Worm (Caenorhabditis elegans) whole organism, L4 larva: ENCODE results near the gene unc-41.
A peak's percentile ranks its signal among the peaks of the same experiment; 100 is the strongest.

Experiments
- F26F4.8 ChIP-seq: fragments of 200-800 bp; sonication (Bioruptor generic); conservative IDR thresholded peaks from 2 replicates; pipeline ENCODE4 v1.3.6; 2022; ENCODE audit warnings: missing genetic modification characterization, missing compliant biosample characterization
- T26A8.4 ChIP-seq: fragments of 200-800 bp; sonication (Bioruptor generic); IDR thresholded peaks from 2 replicates; pipeline ENCODE4 v1.3.6; 2022; ENCODE audit warnings: missing genetic modification characterization, missing compliant biosample characterization
- Y105C5A.15 ChIP-seq: fragments of 200-800 bp; sonication (Bioruptor generic); IDR thresholded peaks from 2 replicates; pipeline ENCODE4 v1.3.6; 2022; ENCODE audit warnings: missing genetic modification characterization, missing compliant biosample characterization
- aha-1 ChIP-seq: fragments of 150-350 bp; peaks from one replicate; lab custom pipeline; 2014; ENCODE audit warnings: missing biosample characterization, missing genetic modification characterization
- attf-4 ChIP-seq: sonication (generic microtip); optimal IDR thresholded peaks from 3 replicates; lab custom pipeline; 2017; ENCODE audit warnings: missing biosample characterization, missing genetic modification characterization
- daf-16 ChIP-seq, 3 experiments: sonication (generic microtip); optimal IDR thresholded peaks; 2 replicates each; lab custom pipeline; 2016 to 2017; ENCODE audit warnings: missing genetic modification characterization in 3 of 3, missing genetic modification reagents in 3 of 3, mild to moderate bottlenecking in 2 of 3, missing compliant biosample characterization in 2 of 3, missing biosample characterization in 1 of 3, moderate library complexity in 1 of 3
- dmd-9 ChIP-seq: fragments of 200-800 bp; sonication (Bioruptor generic); IDR thresholded peaks from 2 replicates; pipeline ENCODE4 v1.3.6; 2022; ENCODE audit warnings: missing genetic modification reagents, missing genetic modification characterization, missing compliant biosample characterization
- egl-43 ChIP-seq: fragments of 200-800 bp; sonication (Bioruptor generic); IDR thresholded peaks from 2 replicates; pipeline ENCODE4 v1.3.6; 2022; ENCODE audit warnings: missing genetic modification reagents, missing genetic modification characterization, missing compliant biosample characterization
- hmg-1.1 ChIP-seq: fragments of 200-800 bp; sonication (Bioruptor generic); IDR thresholded peaks from 2 replicates; pipeline ENCODE4 v1.3.6; 2022; ENCODE audit warnings: missing genetic modification reagents, missing genetic modification characterization, missing compliant biosample characterization
- lin-1 ChIP-seq: fragments of 200-800 bp; sonication (Bioruptor generic); IDR thresholded peaks from 2 replicates; pipeline ENCODE4 v1.3.6; 2022; ENCODE audit warnings: missing genetic modification reagents, missing genetic modification characterization, missing compliant biosample characterization
- lin-15B ChIP-seq: fragments of 150-350 bp; sonication (generic microtip); optimal IDR thresholded peaks from 3 replicates; lab custom pipeline; 2014; ENCODE audit warnings: missing biosample characterization, missing genetic modification characterization
- lir-3 ChIP-seq: sonication (generic microtip); optimal IDR thresholded peaks from 2 replicates; lab custom pipeline; 2016; ENCODE audit warnings: mild to moderate bottlenecking, missing genetic modification characterization, missing compliant biosample characterization
- mdl-1 ChIP-seq, 2 experiments: fragments of 150-350 bp in 1 of 2; sonication (generic microtip) in 1 of 2; optimal IDR thresholded peaks; 2 replicates each; lab custom pipeline; 2014 to 2017; ENCODE audit warnings: missing biosample characterization in 2 of 2, missing genetic modification characterization in 2 of 2
- mdt-29 ChIP-seq: fragments of 200-800 bp; sonication (Bioruptor generic); IDR thresholded peaks from 2 replicates; pipeline ENCODE4 v1.3.6; 2022; ENCODE audit warnings: missing genetic modification reagents, missing genetic modification characterization, missing compliant biosample characterization
- mes-2 ChIP-seq: sonication (generic microtip); optimal IDR thresholded peaks from 2 replicates; lab custom pipeline; 2016; ENCODE audit warnings: missing genotype, mild to moderate bottlenecking, missing genetic modification characterization, missing compliant biosample characterization; ENCODE audit not compliant: poor library complexity, severe bottlenecking
- nhr-111 ChIP-seq: fragments of 200-800 bp; sonication (Bioruptor generic); optimal IDR thresholded peaks from 2 replicates; lab custom pipeline; 2018; ENCODE audit warnings: mild to moderate bottlenecking, missing genetic modification characterization, missing compliant biosample characterization
- nhr-28 ChIP-seq: fragments of 150-350 bp; optimal IDR thresholded peaks from 2 replicates; lab custom pipeline; 2014; ENCODE audit warnings: missing biosample characterization, missing genetic modification characterization
- nhr-42 ChIP-seq: fragments of 200-800 bp; sonication (Bioruptor generic); IDR thresholded peaks from 2 replicates; pipeline ENCODE4 v1.3.6; 2022; ENCODE audit warnings: missing genetic modification characterization, missing compliant biosample characterization
- nhr-6 ChIP-seq: fragments of 150-350 bp; optimal IDR thresholded peaks from 2 replicates; lab custom pipeline; 2014; ENCODE audit warnings: missing biosample characterization, missing genetic modification characterization
- nhr-76 ChIP-seq: fragments of 150-350 bp; optimal IDR thresholded peaks from 2 replicates; lab custom pipeline; 2014; ENCODE audit warnings: missing biosample characterization, missing genetic modification characterization
- nhr-77 ChIP-seq: fragments of 150-350 bp; optimal IDR thresholded peaks from 2 replicates; lab custom pipeline; 2014; ENCODE audit warnings: missing biosample characterization, missing genetic modification characterization
- php-3 ChIP-seq: fragments of 200-800 bp; sonication (Bioruptor generic); IDR thresholded peaks from 2 replicates; pipeline ENCODE4 v1.3.6; 2022; ENCODE audit warnings: missing genetic modification reagents, missing genetic modification characterization, missing compliant biosample characterization
- pqm-1 ChIP-seq: sonication (generic microtip); optimal IDR thresholded peaks from 2 replicates; lab custom pipeline; 2017; ENCODE audit warnings: missing biosample characterization, missing genetic modification characterization
- rbr-2 ChIP-seq: sonication (generic microtip); optimal IDR thresholded peaks from 2 replicates; lab custom pipeline; 2016; ENCODE audit warnings: missing genotype, missing genetic modification characterization, missing compliant biosample characterization
- sdz-12 ChIP-seq: fragments of 200-800 bp; sonication (Bioruptor generic); optimal IDR thresholded peaks from 2 replicates; lab custom pipeline; 2018; ENCODE audit warnings: mild to moderate bottlenecking, missing genetic modification characterization, missing compliant biosample characterization
- set-16 ChIP-seq: fragments of 200-800 bp; sonication (Bioruptor generic); IDR thresholded peaks from 2 replicates; pipeline ENCODE4 v1.3.6; 2022; ENCODE audit warnings: missing genetic modification reagents, missing genetic modification characterization, missing compliant biosample characterization
- tag-97 ChIP-seq: fragments of 200-800 bp; sonication (Bioruptor generic); IDR thresholded peaks from 2 replicates; pipeline ENCODE4 v1.3.6; 2022; ENCODE audit warnings: missing genetic modification characterization, missing compliant biosample characterization
- unc-39 ChIP-seq: sonication (generic microtip); optimal IDR thresholded peaks from 2 replicates; lab custom pipeline; 2017; ENCODE audit warnings: missing biosample characterization, missing genetic modification characterization
- unc-62 ChIP-seq, 3 experiments: fragments of 150-350 bp in 1 of 3; sonication (generic microtip); optimal IDR thresholded peaks in 2 of 3; peaks in 1 of 3; 1 replicate in 1 of 3; 2 replicates in 2 of 3; lab custom pipeline; 2014 to 2017; ENCODE audit warnings: missing biosample characterization in 3 of 3, missing genetic modification characterization in 3 of 3, missing genetic modification reagents in 3 of 3, missing genotype in 1 of 3
- zag-1 ChIP-seq: fragments of 150-350 bp; optimal IDR thresholded peaks from 2 replicates; lab custom pipeline; 2014; ENCODE audit warnings: missing biosample characterization, missing genetic modification characterization
- zip-11 ChIP-seq: fragments of 200-800 bp; sonication (Bioruptor generic); IDR thresholded peaks from 2 replicates; pipeline ENCODE4 v1.3.6; 2022; ENCODE audit warnings: missing genetic modification characterization, missing compliant biosample characterization

unc-41 gene

ce11 chrV:9958231-9958630, 17.8 kb downstream of the unc-41 start, which contains the start of gene anmt-3:
Gene anmt-3, minus strand, starts transcription at chrV:9958331.
- TF ChIP-seq unc-39 (no peak), F26F4.8 (GFP tag; lab: Robert Waterston, UW) (no peak), mes-2 (tag; lab: Kevin White, UChicago) (no peak), egl-43 (GFP tag; lab: Robert Waterston, UW) (no peak), set-16 (GFP tag; lab: Robert Waterston, UW) (no peak)

ce11 chrV:9952396-9952795, 23.6 kb downstream of the unc-41 start, which contains the start of gene mam-5:
Gene mam-5, plus strand, starts transcription at chrV:9952699.
- TF ChIP-seq php-3 (GFP tag; lab: Robert Waterston, UW) (no peak), aha-1 (tag; lab: Kevin White, UChicago) (peak; percentile 74), T26A8.4 (GFP tag; lab: Robert Waterston, UW) (no peak), rbr-2 (tag; lab: Kevin White, UChicago) (no peak), nhr-77 (tag; lab: Kevin White, UChicago) (no peak)

ce11 chrV:9950861-9951260, 25.2 kb downstream of the unc-41 start, which contains the start of gene ttr-46:
Gene ttr-46, plus strand, starts transcription at chrV:9951233.
- TF ChIP-seq php-3 (GFP tag; lab: Robert Waterston, UW) = no peak
- peak; percentile 53 for TF ChIP-seq nhr-28 (tag; lab: Kevin White, UChicago)
- no peak for TF ChIP-seq daf-16 (GFP tag; optimal IDR thresholded peaks at IDR 0.05; lab: Kevin White, UChicago)
- peak; percentile 65 for TF ChIP-seq daf-16 (tag; optimal IDR thresholded peaks at IDR 0.05; lab: Kevin White, UChicago)
- peak; percentile 63 for TF ChIP-seq pqm-1

- TF ChIP-seq tag-97 (GFP tag; lab: Robert Waterston, UW) = no peak
- no peak for TF ChIP-seq hmg-1.1 (GFP tag; lab: Robert Waterston, UW)
- no peak for TF ChIP-seq nhr-111
- TF ChIP-seq nhr-42 (GFP tag; lab: Robert Waterston, UW) = no peak
- TF ChIP-seq lin-15B (tag; lab: Kevin White, UChicago) = no peak
- no peak for TF ChIP-seq nhr-6 (tag; lab: Kevin White, UChicago)
- TF ChIP-seq nhr-76 (tag; lab: Kevin White, UChicago) = no peak
- no peak for TF ChIP-seq attf-4 (tag; lab: Kevin White, UChicago)
- TF ChIP-seq mdl-1 (tag; optimal IDR thresholded peaks at IDR 0.05; lab: Kevin White, UChicago) = no peak
- TF ChIP-seq rbr-2 (tag; lab: Kevin White, UChicago) = no peak
- no peak for TF ChIP-seq sdz-12 (GFP tag; lab: Kevin White, UChicago)
- no peak for TF ChIP-seq lin-1 (GFP tag; lab: Robert Waterston, UW)
- no peak for TF ChIP-seq dmd-9 (GFP tag; lab: Robert Waterston, UW)
- no peak for TF ChIP-seq lir-3
- TF ChIP-seq Y105C5A.15 (GFP tag; lab: Robert Waterston, UW) = no peak
Measured at ce11 chrV:9948840-9949239, 27.2 kb downstream of the unc-41 start, which contains the start of gene nlp-58. Gene nlp-58, minus strand, starts transcription at chrV:9948940.

- TF ChIP-seq unc-62 (GFP tag; optimal IDR thresholded peaks at IDR 0.05 in 1 of 2; lab: Kevin White, UChicago) (peak in 1 of 2 experiments; percentile 19), unc-62 (tag; optimal IDR thresholded peaks at IDR 0.05; lab: Kevin White, UChicago) (no peak), zag-1 (no peak), mdt-29 (GFP tag; lab: Robert Waterston, UW) (no peak)
Measured at ce11 chrV:9944093-9944492, 31.9 kb downstream of the unc-41 start, which contains the start of gene sre-28. Gene sre-28, plus strand, starts transcription at chrV:9944393.

- TF ChIP-seq unc-62 (GFP tag; optimal IDR thresholded peaks at IDR 0.05 in 1 of 2; lab: Kevin White, UChicago) (peak in 1 of 2 experiments; percentile 70), unc-62 (tag; optimal IDR thresholded peaks at IDR 0.05; lab: Kevin White, UChicago) (no peak), zip-11 (no peak), pqm-1 (no peak)
Measured at ce11 chrV:9943039-9943438, 33.0 kb downstream of the unc-41 start, which contains the start of gene fipr-12. Gene fipr-12, plus strand, starts transcription at chrV:9943339.
